Worm (Caenorhabditis elegans): ENCODE measurements around the gene his-2.

ce11 chrV:16007505-16007904, 34.6 kb downstream of the his-2 start, which contains the start of gene str-231:
- no peak for TF ChIP-seq W03F9.2 (tag; optimal IDR thresholded peaks at IDR 0.05)
- no peak for TF ChIP-seq dao-5 (tag; optimal IDR thresholded peaks at IDR 0.05)
- TF ChIP-seq him-1 (tag; optimal IDR thresholded peaks at IDR 0.05) = no peak
